Worm (Caenorhabditis elegans): ENCODE data around the gene F41B4.3.

The F41B4.3 gene

DNA sequence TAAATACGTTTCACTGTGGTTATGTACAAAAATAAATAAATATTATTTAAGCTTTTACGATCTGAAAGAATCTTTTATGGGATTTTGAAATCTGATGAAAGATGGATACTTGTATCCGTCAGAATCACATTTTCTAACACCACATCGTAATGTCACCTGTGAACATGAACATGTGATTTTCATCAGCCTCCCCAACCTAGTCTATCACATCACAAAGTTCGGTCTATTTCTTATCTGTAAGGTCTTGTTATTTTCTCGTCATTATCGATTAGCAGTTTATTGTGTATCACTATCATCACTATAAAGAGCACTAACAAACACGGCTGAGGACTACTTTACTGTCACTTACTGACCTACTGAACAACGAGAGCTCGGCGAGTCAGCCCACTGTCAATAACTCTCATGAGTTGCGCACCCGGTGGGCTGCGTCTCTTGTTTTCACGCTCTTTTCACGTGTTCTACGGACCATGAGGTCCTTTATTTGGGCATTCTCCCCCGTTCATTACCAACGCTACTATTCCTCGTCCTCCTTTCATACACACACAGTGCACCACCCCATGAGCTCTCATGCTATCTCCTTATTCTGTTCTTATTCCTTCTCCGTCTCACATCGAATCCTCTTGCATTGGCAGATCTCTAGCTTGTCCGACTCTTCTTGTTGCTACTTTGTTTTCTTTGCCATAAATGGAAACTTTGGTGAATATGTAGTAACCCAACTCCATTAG, 28.6 kb downstream of the F41B4.3 start:
- peak; percentile 6 for TF ChIP-seq blmp-1 (tag; optimal IDR thresholded peaks at IDR 0.05)
- TF ChIP-seq irx-1 (tag; optimal IDR thresholded peaks at IDR 0.05): peak; percentile 23
- TF ChIP-seq efl-1 (optimal IDR thresholded peaks at IDR 0.05): no peak
- TF ChIP-seq efl-1 (GFP tag; optimal IDR thresholded peaks at IDR 0.05 in 1 of 2): peak; percentile 6 to 31
- TF ChIP-seq zag-1 (tag; optimal IDR thresholded peaks at IDR 0.05): no peak
- TF ChIP-seq snu-23 (GFP tag; optimal IDR thresholded peaks at IDR 0.05): no peak
- TF ChIP-seq ets-5 (GFP tag; IDR thresholded peaks at IDR 0.05): no peak
- no peak for TF ChIP-seq nhr-76 (tag; optimal IDR thresholded peaks at IDR 0.05)
- peak; percentile 77 for TF ChIP-seq unc-130 (tag; optimal IDR thresholded peaks at IDR 0.05)
- TF ChIP-seq lsy-2 (tag; optimal IDR thresholded peaks at IDR 0.05): peak; percentile 9 to 20
- peak in 2 of 6 experiments; percentile 10 to 39 for TF ChIP-seq elt-3 (tag; optimal IDR thresholded peaks at IDR 0.05)
- no peak for TF ChIP-seq alr-1 (tag; optimal IDR thresholded peaks at IDR 0.05; ENCODE audit: borderline replicate concordance)
- no peak for TF ChIP-seq nhr-28 (tag; optimal IDR thresholded peaks at IDR 0.05)
- TF ChIP-seq C34B4.2 (tag; optimal IDR thresholded peaks at IDR 0.05): no peak
- TF ChIP-seq hlh-4 (tag; optimal IDR thresholded peaks at IDR 0.05): no peak
- no peak for TF ChIP-seq Y116A8C.19 (tag; optimal IDR thresholded peaks at IDR 0.05; ENCODE audit: borderline replicate concordance)
- peak; percentile 29 for TF ChIP-seq nhr-90 (tag; optimal IDR thresholded peaks at IDR 0.05; ENCODE audit: poor library complexity)
- no peak for TF ChIP-seq egl-13 (tag; optimal IDR thresholded peaks at IDR 0.05)
- TF ChIP-seq pqm-1 (tag; optimal IDR thresholded peaks at IDR 0.05): no peak
- peak; percentile 34 for TF ChIP-seq lin-14 (GFP tag; optimal IDR thresholded peaks at IDR 0.05)
- peak in 1 of 3 experiments; percentile 24 for TF ChIP-seq dpl-1 (GFP tag; optimal IDR thresholded peaks at IDR 0.05)
- TF ChIP-seq ztf-4 (tag; optimal IDR thresholded peaks at IDR 0.05): no peak
- TF ChIP-seq elt-2 (tag; optimal IDR thresholded peaks at IDR 0.05): peak; percentile 52
- TF ChIP-seq C16A3.4 (tag; optimal IDR thresholded peaks at IDR 0.05): peak; percentile 6
- TF ChIP-seq nhr-20 (tag; optimal IDR thresholded peaks at IDR 0.05): peak; percentile 70
- no peak for TF ChIP-seq fkh-8 (tag; optimal IDR thresholded peaks at IDR 0.05)
- no peak for TF ChIP-seq pax-3 (tag; optimal IDR thresholded peaks at IDR 0.05)
- TF ChIP-seq nhr-71 (tag; optimal IDR thresholded peaks at IDR 0.05): peak; percentile 44
- no peak for TF ChIP-seq lin-13 (GFP tag; optimal IDR thresholded peaks at IDR 0.05)
- TF ChIP-seq lin-35 (GFP tag; optimal IDR thresholded peaks at IDR 0.05): peak in 1 of 2 experiments; percentile 64
- no peak for TF ChIP-seq ceh-8 (GFP tag; optimal IDR thresholded peaks at IDR 0.05)
- peak; percentile 40 for TF ChIP-seq nhr-85 (tag)
- TF ChIP-seq mep-1 (tag; optimal IDR thresholded peaks at IDR 0.05): peak; percentile 25
- peak; percentile 18 for TF ChIP-seq rnt-1 (tag; optimal IDR thresholded peaks at IDR 0.05)

DNA sequence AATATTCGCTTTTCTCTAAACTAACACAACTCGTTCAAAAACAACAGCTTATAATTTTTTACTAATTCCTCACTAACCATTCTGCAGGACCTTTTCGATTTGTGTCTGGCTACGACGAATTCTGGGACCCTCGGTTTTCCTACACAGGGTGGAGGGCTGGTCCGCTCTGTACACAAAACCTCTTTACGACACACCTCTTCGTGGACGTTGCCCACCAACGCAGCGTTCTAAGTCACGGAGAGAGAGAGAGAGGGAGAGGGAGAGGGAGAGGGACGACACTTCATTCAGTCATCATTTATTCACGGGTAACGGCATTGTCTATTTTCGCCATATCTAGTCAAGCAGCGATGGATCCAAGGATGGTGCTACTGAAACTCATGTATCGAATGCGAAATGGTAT, 29.5 kb downstream of the F41B4.3 start, which contains the start of gene atg-2:
Gene atg-2, plus strand, starts transcription at position 301 of the 400 bp plus-strand sequence.
- TF ChIP-seq efl-1 (optimal IDR thresholded peaks at IDR 0.05) (no peak), efl-1 (GFP tag; optimal IDR thresholded peaks at IDR 0.05 in 1 of 2) (peak in 1 of 2 experiments; percentile 77), nhr-28 (tag; optimal IDR thresholded peaks at IDR 0.05) (no peak), unc-86 (tag; optimal IDR thresholded peaks at IDR 0.05) (no peak), lir-3 (tag; optimal IDR thresholded peaks at IDR 0.05; ENCODE audit: poor library complexity) (no peak), C16A3.4 (tag; optimal IDR thresholded peaks at IDR 0.05) (no peak), grh-1 (GFP tag; IDR thresholded peaks at IDR 0.05) (no peak), zip-4 (GFP tag; optimal IDR thresholded peaks at IDR 0.05) (no peak), zag-1 (tag; optimal IDR thresholded peaks at IDR 0.05) (no peak)

DNA sequence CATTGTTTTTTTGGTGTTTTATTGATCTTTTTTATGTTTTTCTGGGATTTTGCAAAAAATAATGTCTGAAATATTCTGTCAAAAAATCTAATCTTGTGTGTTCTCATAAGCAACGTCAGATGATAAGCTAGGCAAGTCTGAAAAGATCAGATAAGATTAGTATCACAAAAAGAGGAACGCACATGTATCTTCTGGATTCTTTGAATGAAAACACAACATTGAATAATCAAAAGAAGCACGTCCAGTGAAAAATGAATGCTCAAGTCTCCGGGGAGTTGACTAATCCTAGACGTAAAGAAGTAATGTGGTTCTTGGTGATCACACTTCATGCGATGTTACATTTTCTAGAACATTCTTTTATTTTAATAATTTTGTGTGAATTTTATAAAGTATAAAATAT, 30.5 kb downstream of the F41B4.3 start:
- TF ChIP-seq ama-1 (optimal IDR thresholded peaks at IDR 0.05) (no peak), nhr-47 (tag; optimal IDR thresholded peaks at IDR 0.05) (peak; percentile 7), dsc-1 (tag; optimal IDR thresholded peaks at IDR 0.05) (peak; percentile 73)

Measured in whole organism, L1 larva.